Worm (Caenorhabditis elegans) whole organism, mixed stage, embryonic: ENCODE results near the gene C32C4.16.

Experiments used
- ceh-43 ChIP-seq: fragments of 200-800 bp; sonication (Bioruptor generic); optimal IDR thresholded peaks from 2 replicates; lab custom pipeline; 2018; ENCODE audit warnings: mild to moderate bottlenecking, missing genetic modification characterization, moderate library complexity, missing compliant biosample characterization
- lsy-2 ChIP-seq: fragments of 150-350 bp; optimal IDR thresholded peaks from 2 replicates; lab custom pipeline; 2014; ENCODE audit warnings: missing biosample characterization, missing genetic modification characterization
- mab-5 ChIP-seq: fragments of 150-350 bp; optimal IDR thresholded peaks from 2 replicates; lab custom pipeline; 2014; ENCODE audit warnings: missing biosample characterization, missing genetic modification characterization
- nhr-28 ChIP-seq: fragments of 150-350 bp; optimal IDR thresholded peaks from 2 replicates; lab custom pipeline; 2014; ENCODE audit warnings: missing biosample characterization, missing genetic modification characterization

DNA sequence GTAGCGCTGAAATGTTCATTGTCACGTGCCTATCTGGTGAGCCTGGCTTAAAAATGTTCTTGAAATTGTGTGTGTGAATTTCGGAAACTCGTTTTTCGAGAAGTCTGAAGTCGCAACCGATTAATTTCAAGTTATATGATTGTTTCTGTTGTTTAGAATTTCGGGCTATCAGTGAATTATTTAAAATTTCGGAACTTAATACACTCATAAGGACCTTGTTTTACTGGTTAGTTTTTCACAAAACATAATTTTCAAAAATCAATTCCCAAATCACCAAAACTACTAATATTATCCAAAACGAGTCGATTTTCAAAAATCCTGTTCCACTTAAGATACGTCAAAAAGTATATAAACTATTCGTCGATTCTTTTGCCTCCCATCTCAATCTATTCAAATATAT is 16.9 kb upstream of the C32C4.16 start:
- TF ChIP-seq mab-5 (tag; lab: Kevin White, UChicago) (no peak), ceh-43 (GFP tag; lab: Kevin White, UChicago) (no peak), nhr-28 (no peak), lsy-2 (tag; lab: Kevin White, UChicago) (no peak)
